Fruit fly (Drosophila melanogaster) whole organism, pupa: ENCODE results near the gene IFT46.

Experiments used
- CG10348 ChIP-seq: fragments of 200-800 bp; sonication (Bioruptor generic); IDR thresholded peaks from 2 replicates; pipeline ENCODE4 v1.3.6; 2022; ENCODE audit warnings: missing biosample characterization, missing genetic modification characterization
- CG14655 ChIP-seq: fragments of 200-800 bp; sonication (Bioruptor generic); optimal IDR thresholded peaks from 3 replicates; lab custom pipeline; 2017; ENCODE audit warnings: mild to moderate bottlenecking, missing biosample characterization, missing genetic modification reagents, missing genetic modification characterization
- CG17806 ChIP-seq: fragments of 200-800 bp; sonication (Bioruptor generic); optimal IDR thresholded peaks from 2 replicates; lab custom pipeline; 2018; ENCODE audit warnings: missing biosample characterization, mild to moderate bottlenecking, missing genetic modification characterization, moderate library complexity
- CG32121 ChIP-seq: fragments of 200-800 bp; sonication (Bioruptor generic); IDR thresholded peaks from 2 replicates; pipeline ENCODE4 v1.3.6; 2022; ENCODE audit warnings: missing biosample characterization, missing genetic modification characterization
- CG4496 ChIP-seq: fragments of 200-800 bp; sonication (Bioruptor generic); IDR thresholded peaks from 3 replicates; pipeline ENCODE4 v1.3.6; 2022; ENCODE audit warnings: missing biosample characterization, missing genetic modification characterization
- EcR ChIP-seq: fragments of 200-800 bp; sonication (Bioruptor generic); optimal IDR thresholded peaks from 3 replicates; lab custom pipeline; 2019; ENCODE audit warnings: missing biosample characterization, missing genetic modification characterization, mild to moderate bottlenecking, moderate library complexity, missing genetic modification reagents
- fd96Ca ChIP-seq: fragments of 200-800 bp; sonication (Bioruptor generic); IDR thresholded peaks from 3 replicates; pipeline ENCODE4 v1.3.6; 2022; ENCODE audit warnings: missing biosample characterization, missing genetic modification characterization
- gl ChIP-seq: fragments of 200-800 bp; sonication (Bioruptor generic); optimal IDR thresholded peaks from 2 replicates; lab custom pipeline; 2018; ENCODE audit warnings: missing biosample characterization, mild to moderate bottlenecking, missing genetic modification characterization
- rn ChIP-seq: fragments of 200-800 bp; sonication (Bioruptor generic); IDR thresholded peaks from 2 replicates; pipeline ENCODE4 v1.3.6; 2022; ENCODE audit warnings: missing biosample characterization, missing genetic modification characterization

- peak; percentile 77 for TF ChIP-seq CG4496 (GFP tag; lab: Robert Waterston, UW)
- TF ChIP-seq fd96Ca (GFP tag; lab: Robert Waterston, UW) = peak; percentile 65
- peak; percentile 85 for TF ChIP-seq CG17806 (tag; lab: Kevin White, UChicago)
- TF ChIP-seq rn (GFP tag; lab: Robert Waterston, UW) = no peak
- TF ChIP-seq EcR = no peak
- TF ChIP-seq gl = peak; percentile 50
- TF ChIP-seq CG32121 (GFP tag; lab: Robert Waterston, UW) = no peak
- peak; percentile 78 for TF ChIP-seq CG14655 (GFP tag; lab: Kevin White, UChicago)
- TF ChIP-seq CG10348 = no peak
Measured at dm6 chr2L:18653328-18653675, 37.4 kb upstream of the IFT46 start.
